Fruit fly (Drosophila melanogaster): Measurements from ENCODE around the gene RpS10b.

The RpS10b gene

DNA sequence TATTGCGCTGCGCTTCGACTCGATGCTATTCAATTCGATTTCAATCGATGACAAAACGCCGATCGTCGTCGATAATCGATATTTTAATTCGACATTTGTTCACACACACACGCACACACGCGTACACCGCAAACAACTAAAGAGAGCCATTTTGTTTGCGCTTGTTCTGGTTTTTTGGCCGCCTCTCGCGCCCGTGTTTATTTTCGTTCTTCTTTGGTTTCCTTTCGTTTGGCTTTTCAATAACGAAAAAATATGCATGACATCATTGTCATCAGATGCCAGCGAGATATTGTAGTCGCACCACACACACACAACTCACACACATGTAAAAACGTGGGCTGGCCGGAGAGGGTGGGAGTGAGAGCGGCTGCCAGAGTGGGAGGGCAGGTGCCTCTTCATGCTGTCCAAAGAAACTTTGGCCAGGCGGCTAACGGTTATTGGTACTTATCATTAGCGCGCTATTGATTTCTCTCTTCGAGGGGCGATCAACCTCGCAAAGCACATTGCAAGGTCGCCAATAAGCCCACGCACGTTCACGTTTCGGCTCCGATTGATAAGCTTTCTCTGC lies 10.3 kb downstream of the RpS10b start (continued):
- peak; percentile 16 for TF ChIP-seq pfk (GFP tag; optimal IDR thresholded peaks at IDR 0.05)
- TF ChIP-seq chn (GFP tag; optimal IDR thresholded peaks at IDR 0.05), result no peak
- no peak for TF ChIP-seq CG17361 (GFP tag; IDR thresholded peaks at IDR 0.05)
- no peak for TF ChIP-seq Spps (tag; optimal IDR thresholded peaks at IDR 0.05)
- no peak for TF ChIP-seq usp (GFP tag; optimal IDR thresholded peaks at IDR 0.05)
- TF ChIP-seq HLH3B (GFP tag; IDR thresholded peaks at IDR 0.05), result no peak
- TF ChIP-seq amos (GFP tag; IDR thresholded peaks at IDR 0.05; ENCODE audit: partially characterized antibody), result peak; percentile 45; the same call in 1 of the 2 replicates
- peak; percentile 60 for TF ChIP-seq CG13287 (GFP tag; IDR thresholded peaks at IDR 0.05; ENCODE audit: partially characterized antibody)
- TF ChIP-seq CG8924 (tag; optimal IDR thresholded peaks at IDR 0.05), result peak; percentile 21
- peak; percentile 20 for TF ChIP-seq HmgZ (tag; optimal IDR thresholded peaks at IDR 0.05)
- no peak for TF ChIP-seq D (optimal IDR thresholded peaks at IDR 0.05)
- TF ChIP-seq D (GFP tag; optimal IDR thresholded peaks at IDR 0.05), result no peak
- no peak for TF ChIP-seq Stat92E (GFP tag; optimal IDR thresholded peaks at IDR 0.05)
- TF ChIP-seq fd102C (GFP tag; optimal IDR thresholded peaks at IDR 0.05), result no peak
- no peak for TF ChIP-seq CG9932 (GFP tag; IDR thresholded peaks at IDR 0.05)
- TF ChIP-seq Atf6 (GFP tag; IDR thresholded peaks at IDR 0.05), result no peak
- TF ChIP-seq CG4730 (GFP tag; IDR thresholded peaks at IDR 0.05), result no peak
- TF ChIP-seq sd (tag; optimal IDR thresholded peaks at IDR 0.05), result peak; percentile 78
- TF ChIP-seq tll (GFP tag; optimal IDR thresholded peaks at IDR 0.05), result no peak
- no peak for TF ChIP-seq ac (GFP tag; optimal IDR thresholded peaks at IDR 0.05)
- TF ChIP-seq Hr78 (GFP tag; optimal IDR thresholded peaks at IDR 0.05), result peak in 1 of 2 experiments; percentile 42
- no peak for TF ChIP-seq sob (GFP tag; IDR thresholded peaks at IDR 0.05)
- peak; percentile 32 for TF ChIP-seq unc-4 (GFP tag; IDR thresholded peaks at IDR 0.05; ENCODE audit: partially characterized antibody)
- TF ChIP-seq Six4 (GFP tag; optimal IDR thresholded peaks at IDR 0.05), result no peak
- TF ChIP-seq CG4424 (GFP tag; optimal IDR thresholded peaks at IDR 0.05), result no peak
- TF ChIP-seq ham (GFP tag; IDR thresholded peaks at IDR 0.05), result no peak
- peak; percentile 72; the same call in 2 of the 3 replicates for TF ChIP-seq CG6791 (GFP tag; IDR thresholded peaks at IDR 0.05; ENCODE audit: partially characterized antibody)
- TF ChIP-seq CG17912 (GFP tag; optimal IDR thresholded peaks at IDR 0.05), result no peak
- no peak for TF ChIP-seq gce (GFP tag; IDR thresholded peaks at IDR 0.05)
- no peak for TF ChIP-seq shn (GFP tag; optimal IDR thresholded peaks at IDR 0.05)
- TF ChIP-seq crol (GFP tag; IDR thresholded peaks at IDR 0.05), result peak; percentile 61
- no peak for TF ChIP-seq C15 (GFP tag; IDR thresholded peaks at IDR 0.05)
- peak; percentile 25 for TF ChIP-seq BEAF-32 (GFP tag; optimal IDR thresholded peaks at IDR 0.05)
- TF ChIP-seq CHES-1-like (GFP tag; optimal IDR thresholded peaks at IDR 0.05), result no peak
- TF ChIP-seq jing (GFP tag; optimal IDR thresholded peaks at IDR 0.05), result no peak
- TF ChIP-seq Antp (GFP tag; optimal IDR thresholded peaks at IDR 0.05), result no peak
- TF ChIP-seq CG5953 (GFP tag; IDR thresholded peaks at IDR 0.05), result no peak
- peak; percentile 30 for TF ChIP-seq p53 (GFP tag; optimal IDR thresholded peaks at IDR 0.05)
- TF ChIP-seq ro (GFP tag; IDR thresholded peaks at IDR 0.05), result no peak
- no peak for TF ChIP-seq Usf (GFP tag; optimal IDR thresholded peaks at IDR 0.05)
- TF ChIP-seq CG17186 (GFP tag; optimal IDR thresholded peaks at IDR 0.05), result no peak
- no peak for TF ChIP-seq grau (tag; optimal IDR thresholded peaks at IDR 0.05)
- TF ChIP-seq Fer1 (GFP tag; optimal IDR thresholded peaks at IDR 0.05), result peak; percentile 11
- TF ChIP-seq CG2678 (tag; optimal IDR thresholded peaks at IDR 0.05), result peak; percentile 20
- no peak for TF ChIP-seq Mrtf (GFP tag; IDR thresholded peaks at IDR 0.05)
- TF ChIP-seq CG12744 (GFP tag; optimal IDR thresholded peaks at IDR 0.05), result no peak
- no peak for TF ChIP-seq zfh2 (GFP tag; optimal IDR thresholded peaks at IDR 0.05)
- no peak for TF ChIP-seq Gug (GFP tag; IDR thresholded peaks at IDR 0.05)
- TF ChIP-seq CG12104 (GFP tag; optimal IDR thresholded peaks at IDR 0.05), result no peak
- no peak for TF ChIP-seq Neu2 (GFP tag; optimal IDR thresholded peaks at IDR 0.05; ENCODE audit: borderline replicate concordance)
- no peak for TF ChIP-seq Mes4 (GFP tag; optimal IDR thresholded peaks at IDR 0.05)

All from whole organism, embryonic.